Fruit fly (Drosophila melanogaster) whole organism, embryonic: ENCODE measurements around the gene CG34056.

ENCODE experiments used
- Ada2b ChIP-seq: fragments of 200-800 bp; sonication (Bioruptor generic); IDR thresholded peaks from 2 replicates; pipeline ENCODE4 v1.3.6; 2022; ENCODE audit warnings: missing biosample characterization, missing genetic modification characterization
- B-H2 ChIP-seq: fragments of 200-800 bp; sonication (Bioruptor generic); optimal IDR thresholded peaks from 2 replicates; lab custom pipeline; 2018; ENCODE audit warnings: missing biosample characterization, mild to moderate bottlenecking, missing genetic modification characterization
- CG10431 ChIP-seq: fragments of 200-800 bp; sonication (Bioruptor generic); optimal IDR thresholded peaks from 3 replicates; lab custom pipeline; 2018; ENCODE audit warnings: missing biosample characterization, mild to moderate bottlenecking, missing genetic modification characterization
- CG11456 ChIP-seq: fragments of 200-800 bp; sonication (Bioruptor generic); IDR thresholded peaks from 3 replicates; pipeline ENCODE4 v1.3.6; 2022; ENCODE audit warnings: missing biosample characterization, missing genetic modification characterization
- CG11695 ChIP-seq: fragments of 200-800 bp; sonication (Bioruptor generic); IDR thresholded peaks from 3 replicates; pipeline ENCODE4 v1.3.6; 2022; ENCODE audit warnings: missing biosample characterization, missing genetic modification characterization
- CG12659 ChIP-seq: fragments of 200-800 bp; sonication (Bioruptor generic); optimal IDR thresholded peaks from 3 replicates; lab custom pipeline; 2017; ENCODE audit warnings: mild to moderate bottlenecking, missing biosample characterization, missing genetic modification reagents, missing genetic modification characterization
- CG12744 ChIP-seq: fragments of 200-800 bp; sonication (Bioruptor generic); optimal IDR thresholded peaks from 2 replicates; lab custom pipeline; 2016; ENCODE audit warnings: missing biosample characterization, missing genetic modification characterization
- CG12769 ChIP-seq: fragments of 200-800 bp; sonication (Bioruptor generic); optimal IDR thresholded peaks from 2 replicates; lab custom pipeline; 2019; ENCODE audit warnings: missing biosample characterization, mild to moderate bottlenecking, missing genetic modification characterization, moderate library complexity
- CG13287 ChIP-seq: fragments of 200-800 bp; sonication (Bioruptor generic); IDR thresholded peaks from 2 replicates; pipeline ENCODE4 v1.3.6; 2022; ENCODE audit warnings: missing biosample characterization, missing genetic modification characterization; ENCODE audit not compliant: partially characterized antibody
- CG14710 ChIP-seq: fragments of 200-800 bp; sonication (Bioruptor generic); optimal IDR thresholded peaks from 3 replicates; lab custom pipeline; 2019; ENCODE audit warnings: missing biosample characterization, mild to moderate bottlenecking, missing genetic modification characterization, moderate library complexity
- CG15479 ChIP-seq: fragments of 200-800 bp; sonication (Bioruptor generic); optimal IDR thresholded peaks from 3 replicates; lab custom pipeline; 2019; ENCODE audit warnings: missing biosample characterization, mild to moderate bottlenecking, missing genetic modification characterization, moderate library complexity
- CG1602 ChIP-seq: fragments of 200-800 bp; sonication (Bioruptor generic); optimal IDR thresholded peaks from 3 replicates; lab custom pipeline; 2016; ENCODE audit warnings: missing biosample characterization, missing genetic modification characterization
- CG18476 ChIP-seq: fragments of 200-800 bp; sonication (Bioruptor generic); optimal IDR thresholded peaks from 2 replicates; lab custom pipeline; 2016; ENCODE audit warnings: missing biosample characterization, mild to moderate bottlenecking, missing genetic modification characterization
- CG18619 ChIP-seq: fragments of 200-800 bp; sonication (Bioruptor generic); optimal IDR thresholded peaks from 3 replicates; lab custom pipeline; 2017; ENCODE audit warnings: missing biosample characterization, mild to moderate bottlenecking, missing genetic modification characterization
- CG2116 ChIP-seq: fragments of 200-800 bp; sonication (Bioruptor generic); optimal IDR thresholded peaks from 3 replicates; lab custom pipeline; 2018; ENCODE audit warnings: missing biosample characterization, mild to moderate bottlenecking, missing genetic modification characterization
- CG3281 ChIP-seq: fragments of 200-800 bp; sonication (Bioruptor generic); optimal IDR thresholded peaks from 3 replicates; lab custom pipeline; 2017; ENCODE audit warnings: missing biosample characterization, mild to moderate bottlenecking, missing genetic modification characterization
- CG33557 ChIP-seq: fragments of 200-800 bp; sonication (Bioruptor generic); optimal IDR thresholded peaks from 2 replicates; lab custom pipeline; 2019; ENCODE audit warnings: missing biosample characterization, mild to moderate bottlenecking, missing genetic modification characterization, moderate library complexity
- CG4820 ChIP-seq: fragments of 200-800 bp; sonication (Bioruptor generic); optimal IDR thresholded peaks from 3 replicates; lab custom pipeline; 2016; ENCODE audit warnings: missing biosample characterization, missing genetic modification characterization
- CG6791 ChIP-seq: fragments of 200-800 bp; sonication (Bioruptor generic); IDR thresholded peaks from 3 replicates; pipeline ENCODE4 v1.3.6; 2022; ENCODE audit warnings: missing biosample characterization, missing genetic modification characterization; ENCODE audit not compliant: partially characterized antibody
- CG7839 ChIP-seq: fragments of 200-800 bp; sonication (Bioruptor generic); optimal IDR thresholded peaks from 3 replicates; lab custom pipeline; 2018; ENCODE audit warnings: missing biosample characterization, mild to moderate bottlenecking, missing genetic modification characterization, moderate library complexity
- CG7928 ChIP-seq: fragments of 200-800 bp; sonication (Bioruptor generic); optimal IDR thresholded peaks from 2 replicates; lab custom pipeline; 2017; ENCODE audit warnings: missing biosample characterization, mild to moderate bottlenecking, missing genetic modification characterization
- CG9932 ChIP-seq: fragments of 200-800 bp; sonication (Bioruptor generic); IDR thresholded peaks from 2 replicates; pipeline ENCODE4 v1.3.6; 2022; ENCODE audit warnings: missing biosample characterization, missing genetic modification characterization
- Dad ChIP-seq: fragments of 200-800 bp; sonication (Bioruptor generic); optimal IDR thresholded peaks from 3 replicates; lab custom pipeline; 2016; ENCODE audit warnings: missing biosample characterization, missing genetic modification characterization
- Doc2 ChIP-seq: fragments of 200-800 bp; sonication (Bioruptor generic); IDR thresholded peaks from 2 replicates; pipeline ENCODE4 v1.3.6; 2022; ENCODE audit warnings: missing biosample characterization, missing genetic modification characterization
- H15 ChIP-seq: fragments of 200-800 bp; sonication (Bioruptor generic); IDR thresholded peaks from 3 replicates; pipeline ENCODE4 v1.3.6; 2022; ENCODE audit warnings: missing biosample characterization, missing genetic modification characterization
- HmgZ ChIP-seq: fragments of 200-800 bp; sonication (Bioruptor generic); optimal IDR thresholded peaks from 2 replicates; lab custom pipeline; 2018; ENCODE audit warnings: missing biosample characterization, mild to moderate bottlenecking, missing genetic modification characterization
- Hsf ChIP-seq: fragments of 200-800 bp; sonication (Bioruptor generic); optimal IDR thresholded peaks from 3 replicates; lab custom pipeline; 2016; ENCODE audit warnings: missing biosample characterization, missing genetic modification characterization
- MTF-1 ChIP-seq: fragments of 200-800 bp; sonication (Bioruptor generic); optimal IDR thresholded peaks from 2 replicates; lab custom pipeline; 2018; ENCODE audit warnings: missing biosample characterization, mild to moderate bottlenecking, missing genetic modification characterization, borderline replicate concordance
- Mes4 ChIP-seq: fragments of 200-800 bp; sonication (Bioruptor generic); optimal IDR thresholded peaks from 2 replicates; lab custom pipeline; 2016; ENCODE audit warnings: missing biosample characterization, missing genetic modification characterization
- Myb ChIP-seq: fragments of 200-800 bp; sonication (Bioruptor generic); optimal IDR thresholded peaks from 2 replicates; lab custom pipeline; 2016; ENCODE audit warnings: missing biosample characterization, missing genetic modification characterization
- Optix ChIP-seq: fragments of 200-800 bp; sonication (Bioruptor generic); IDR thresholded peaks from 3 replicates; pipeline ENCODE4 v1.3.6; 2022; ENCODE audit warnings: missing biosample characterization, missing genetic modification characterization
- Sin3A ChIP-seq: fragments of >200 bp; optimal IDR thresholded peaks from 2 replicates; lab custom pipeline; 2018
- amos ChIP-seq: fragments of 200-800 bp; sonication (Bioruptor generic); IDR thresholded peaks from 2 replicates; pipeline ENCODE4 v1.3.6; 2022; ENCODE audit warnings: missing biosample characterization, missing genetic modification characterization; ENCODE audit not compliant: partially characterized antibody
- chif ChIP-seq, 2 experiments: fragments of 200-800 bp; sonication (Bioruptor generic); optimal IDR thresholded peaks; 3 replicates each; lab custom pipeline; 2016; ENCODE audit warnings: missing biosample characterization in 2 of 2, missing genetic modification characterization in 2 of 2
- dysf ChIP-seq: fragments of 200-800 bp; sonication (Bioruptor generic); IDR thresholded peaks from 3 replicates; pipeline ENCODE4 v1.3.6; 2022; ENCODE audit warnings: missing biosample characterization, missing genetic modification characterization
- en ChIP-seq: fragments of 200-800 bp; sonication (Bioruptor generic); optimal IDR thresholded peaks from 2 replicates; lab custom pipeline; 2016; ENCODE audit warnings: missing biosample characterization, missing genetic modification characterization
- eyg ChIP-seq: fragments of 200-800 bp; sonication (Bioruptor generic); optimal IDR thresholded peaks from 3 replicates; lab custom pipeline; 2016; ENCODE audit warnings: missing biosample characterization, missing genetic modification characterization
- fd3F ChIP-seq: fragments of 200-800 bp; sonication (Bioruptor generic); optimal IDR thresholded peaks from 2 replicates; lab custom pipeline; 2018; ENCODE audit warnings: missing biosample characterization, mild to moderate bottlenecking, missing genetic modification characterization, moderate library complexity
- gcm ChIP-seq: fragments of 200-800 bp; sonication (Bioruptor generic); optimal IDR thresholded peaks from 2 replicates; lab custom pipeline; 2019; ENCODE audit warnings: missing biosample characterization, mild to moderate bottlenecking, missing genetic modification characterization, moderate library complexity
- nerfin-1 ChIP-seq: fragments of 200-800 bp; sonication (Bioruptor generic); optimal IDR thresholded peaks from 3 replicates; lab custom pipeline; 2019; ENCODE audit warnings: missing biosample characterization, mild to moderate bottlenecking, missing genetic modification characterization, moderate library complexity
- oc ChIP-seq: fragments of 200-800 bp; sonication (Bioruptor generic); optimal IDR thresholded peaks from 2 replicates; lab custom pipeline; 2018; ENCODE audit warnings: missing biosample characterization, mild to moderate bottlenecking, missing genetic modification characterization, moderate library complexity
- pnt ChIP-seq: fragments of 200-800 bp; sonication (Bioruptor generic); optimal IDR thresholded peaks from 3 replicates; lab custom pipeline; 2016; ENCODE audit warnings: missing biosample characterization, missing genetic modification characterization
- prd ChIP-seq, 3 experiments: fragments of >200 bp in 2 of 3; fragments of 200-800 bp in 1 of 3; sonication (Bioruptor generic) in 1 of 3; optimal IDR thresholded peaks in 2 of 3; IDR thresholded peaks in 1 of 3; 2 replicates in 2 of 3; 3 replicates in 1 of 3; pipeline versions ENCODE4 v1.3.6 to Lab custom; 2017 to 2022; ENCODE audit warnings: missing biosample characterization in 1 of 3, missing genetic modification characterization in 1 of 3
- psq ChIP-seq: fragments of 200-800 bp; sonication (Bioruptor generic); optimal IDR thresholded peaks from 2 replicates; lab custom pipeline; 2017; ENCODE audit warnings: missing biosample characterization, missing genetic modification characterization
- ranshi ChIP-seq: fragments of 200-800 bp; sonication (Bioruptor generic); IDR thresholded peaks from 2 replicates; pipeline ENCODE4 v1.3.6; 2022; ENCODE audit warnings: missing biosample characterization, missing genetic modification characterization
- seq ChIP-seq: fragments of 200-800 bp; sonication (Bioruptor generic); IDR thresholded peaks from 2 replicates; pipeline ENCODE4 v1.3.6; 2022; ENCODE audit warnings: missing biosample characterization, missing genetic modification characterization
- tio ChIP-seq: fragments of 200-800 bp; sonication (Bioruptor generic); optimal IDR thresholded peaks from 2 replicates; lab custom pipeline; 2017; ENCODE audit warnings: missing biosample characterization, missing genetic modification characterization, inconsistent platforms
- tup ChIP-seq: fragments of 200-800 bp; sonication (Bioruptor generic); optimal IDR thresholded peaks from 2 replicates; lab custom pipeline; 2016; ENCODE audit warnings: missing biosample characterization, mild to moderate bottlenecking, missing genetic modification characterization, moderate library complexity

The CG34056 gene

dm6 chr3L:871713-872112 is 24.0 kb upstream of the CG34056 start, which contains the start of gene Usp10 (continued):
- TF ChIP-seq psq (GFP tag; lab: Kevin White, UChicago) (no peak), amos (GFP tag; lab: Robert Waterston, UW) (peak; percentile 88), CG1602 (GFP tag; lab: Kevin White, UChicago) (no peak), CG15479 (GFP tag; lab: Kevin White, UChicago) (peak; percentile 48), CG11695 (no peak), CG13287 (GFP tag; lab: Robert Waterston, UW) (peak; percentile 79), CG6791 (GFP tag; lab: Robert Waterston, UW) (peak; percentile 87), Sin3A (lab: Kevin White, UChicago) (peak; percentile 56)

- TF ChIP-seq Doc2 (GFP tag; lab: Robert Waterston, UW) (no peak), H15 (GFP tag; lab: Robert Waterston, UW) (no peak), gcm (GFP tag; lab: Kevin White, UChicago) (no peak), tup (GFP tag; lab: Kevin White, UChicago) (no peak), amos (GFP tag; lab: Robert Waterston, UW) (peak; percentile 76), pnt (GFP tag; lab: Kevin White, UChicago) (peak; percentile 37), CG18619 (no peak), B-H2 (GFP tag; lab: Kevin White, UChicago) (no peak), CG12744 (no peak), CG9932 (peak; percentile 70), Hsf (GFP tag; lab: Kevin White, UChicago) (peak; percentile 55), en (GFP tag; lab: Kevin White, UChicago) (no peak), CG2116 (GFP tag; lab: Kevin White, UChicago) (peak; percentile 47), Dad (no peak), CG33557 (GFP tag; lab: Kevin White, UChicago) (no peak), CG12769 (peak; percentile 27), Optix (peak; percentile 54; the same call in 1 of the 3 replicates), seq (GFP tag; lab: Robert Waterston, UW) (no peak), CG7839 (tag; lab: Kevin White, UChicago) (peak; percentile 9), tio (GFP tag; lab: Kevin White, UChicago) (no peak), ranshi (peak; percentile 26; the same call in 1 of the 2 replicates), CG4820 (GFP tag; lab: Kevin White, UChicago) (peak; percentile 12), CG3281 (GFP tag; lab: Kevin White, UChicago) (peak; percentile 6), HmgZ (tag; lab: Kevin White, UChicago) (no peak), CG12659 (GFP tag; lab: Kevin White, UChicago) (peak; percentile 19), CG11456 (GFP tag; lab: Robert Waterston, UW) (peak; percentile 69; the same call in 2 of the 3 replicates), nerfin-1 (tag; lab: Kevin White, UChicago) (no peak), chif (GFP tag; optimal IDR thresholded peaks at IDR 0.05; lab: Kevin White, UChicago) (peak in 1 of 2 experiments; percentile 25), prd (optimal IDR thresholded peaks at IDR 0.05; lab: Kevin White, UChicago) (no peak), prd (GFP tag; IDR thresholded peaks at IDR 0.05; lab: Robert Waterston, UW) (peak; percentile 69), CG18476 (GFP tag; lab: Kevin White, UChicago) (no peak), CG14710 (peak; percentile 45), CG7928 (GFP tag; lab: Kevin White, UChicago) (no peak), CG10431 (no peak), eyg (no peak), dysf (GFP tag; lab: Robert Waterston, UW) (peak; percentile 55; the same call in 1 of the 3 replicates), MTF-1 (GFP tag; lab: Kevin White, UChicago) (no peak), Myb (GFP tag; lab: Kevin White, UChicago) (peak; percentile 63), oc (tag; lab: Kevin White, UChicago) (no peak), Ada2b (GFP tag; lab: Robert Waterston, UW) (0 out of 2 replicates have a peak, but pooled peaks have one; percentile 14), Mes4 (GFP tag; lab: Kevin White, UChicago) (peak; percentile 19), fd3F (no peak)
Measured at dm6 chr3L:872389-872972, 23.3 kb upstream of the CG34056 start.
